Worm (Caenorhabditis elegans) whole organism, young adult: ENCODE data around the gene sri-48.

ENCODE experiments used
- F10E7.11 ChIP-seq: sonication (generic microtip); optimal IDR thresholded peaks from 2 replicates; lab custom pipeline; 2017; ENCODE audit warnings: mild to moderate bottlenecking, missing genetic modification characterization, moderate library complexity, missing compliant biosample characterization
- F37B4.10 ChIP-seq: fragments of 200-800 bp; sonication (Bioruptor generic); IDR thresholded peaks from 2 replicates; pipeline ENCODE4 v1.3.6; 2022; ENCODE audit warnings: missing genetic modification characterization, missing compliant biosample characterization
- atf-7 ChIP-seq: sonication (generic microtip); optimal IDR thresholded peaks from 2 replicates; lab custom pipeline; 2017; ENCODE audit warnings: mild to moderate bottlenecking, missing genetic modification characterization, missing compliant biosample characterization
- dpl-1 ChIP-seq: fragments of 150-350 bp; optimal IDR thresholded peaks from 2 replicates; lab custom pipeline; 2014; ENCODE audit warnings: missing biosample characterization, missing genetic modification reagents, missing genetic modification characterization
- efl-1 ChIP-seq: fragments of 150-350 bp; optimal IDR thresholded peaks from 2 replicates; lab custom pipeline; 2014; ENCODE audit warnings: missing biosample characterization, missing genetic modification reagents, missing genetic modification characterization
- lin-26 ChIP-seq: fragments of 200-800 bp; sonication (Bioruptor generic); IDR thresholded peaks from 2 replicates; pipeline ENCODE4 v1.3.6; 2022; ENCODE audit warnings: missing genetic modification reagents, missing genetic modification characterization, missing compliant biosample characterization
- mxl-1 ChIP-seq: sonication (generic microtip); optimal IDR thresholded peaks from 2 replicates; lab custom pipeline; 2016; ENCODE audit warnings: missing genetic modification characterization, missing compliant biosample characterization
- pha-4 ChIP-seq: fragments of 150-350 bp; sonication (generic microtip); optimal IDR thresholded peaks from 2 replicates; lab custom pipeline; 2014; ENCODE audit warnings: missing biosample characterization, missing genetic modification reagents, missing genetic modification characterization
- sea-2 ChIP-seq: fragments of 200-800 bp; sonication (Bioruptor generic); IDR thresholded peaks from 2 replicates; pipeline ENCODE4 v1.3.6; 2022; ENCODE audit warnings: missing genetic modification characterization, missing compliant biosample characterization
- snpc-1.3 ChIP-seq: sonication (generic microtip); optimal IDR thresholded peaks from 2 replicates; lab custom pipeline; 2017; ENCODE audit warnings: missing genetic modification characterization, mild to moderate bottlenecking, missing compliant biosample characterization, antibody characterized with exemption, moderate library complexity, missing genotype, missing genetic modification reagents; ENCODE audit not compliant: insufficient read depth
- tbp1 ChIP-seq: fragments of 200-800 bp; sonication (Bioruptor generic); optimal IDR thresholded peaks from 2 replicates; lab custom pipeline; 2018; ENCODE audit warnings: mild to moderate bottlenecking, missing genetic modification characterization, missing compliant biosample characterization
- unc-62 ChIP-seq: fragments of 150-350 bp; optimal IDR thresholded peaks from 2 replicates; lab custom pipeline; 2014; ENCODE audit warnings: missing biosample characterization, missing genetic modification reagents, missing genetic modification characterization
- ztf-22 ChIP-seq: fragments of 200-800 bp; sonication (Bioruptor generic); optimal IDR thresholded peaks from 2 replicates; lab custom pipeline; 2018; ENCODE audit warnings: mild to moderate bottlenecking, missing genetic modification characterization, moderate library complexity, missing compliant biosample characterization

DNA sequence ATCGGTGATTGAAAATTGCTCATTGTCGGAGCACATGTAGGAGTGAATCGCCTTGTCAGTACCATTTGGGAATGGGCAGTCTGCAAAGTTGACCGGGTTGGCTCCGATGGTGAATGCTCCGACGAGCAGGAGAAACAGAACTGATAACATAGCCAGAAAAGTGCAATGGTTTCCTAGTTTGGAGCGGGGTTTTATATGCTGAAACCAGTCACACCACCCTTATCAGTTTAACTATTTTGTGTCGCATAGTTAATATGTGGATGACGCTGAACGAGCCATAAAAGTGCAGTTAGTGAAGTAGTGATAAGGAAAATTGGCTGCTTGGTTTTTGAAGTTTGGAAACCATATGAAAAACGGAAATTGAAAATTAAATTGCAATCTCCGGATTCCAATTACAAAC, 44.7 kb upstream of the sri-48 start, which contains the start of gene C17F4.7:
- no peak for TF ChIP-seq mxl-1 (tag; lab: Kevin White, UChicago)
- TF ChIP-seq ztf-22: peak; percentile 29
- TF ChIP-seq snpc-1.3: no peak
- no peak for TF ChIP-seq dpl-1
- no peak for TF ChIP-seq F10E7.11 (tag; lab: Kevin White, UChicago)
- no peak for TF ChIP-seq sea-2
- TF ChIP-seq lin-26 (GFP tag; lab: Robert Waterston, UW): no peak
- TF ChIP-seq tbp1 (GFP tag; lab: Kevin White, UChicago): peak; percentile 21
- peak; percentile 47 for TF ChIP-seq unc-62 (GFP tag; lab: Kevin White, UChicago)
- no peak for TF ChIP-seq F37B4.10 (GFP tag; lab: Robert Waterston, UW)
- peak; percentile 50 for TF ChIP-seq atf-7
- TF ChIP-seq pha-4 (tag; lab: Kevin White, UChicago): no peak
- TF ChIP-seq efl-1 (GFP tag; lab: Kevin White, UChicago): no peak
